Fruit fly (Drosophila melanogaster): ENCODE data around the gene CG42852.

DNA sequence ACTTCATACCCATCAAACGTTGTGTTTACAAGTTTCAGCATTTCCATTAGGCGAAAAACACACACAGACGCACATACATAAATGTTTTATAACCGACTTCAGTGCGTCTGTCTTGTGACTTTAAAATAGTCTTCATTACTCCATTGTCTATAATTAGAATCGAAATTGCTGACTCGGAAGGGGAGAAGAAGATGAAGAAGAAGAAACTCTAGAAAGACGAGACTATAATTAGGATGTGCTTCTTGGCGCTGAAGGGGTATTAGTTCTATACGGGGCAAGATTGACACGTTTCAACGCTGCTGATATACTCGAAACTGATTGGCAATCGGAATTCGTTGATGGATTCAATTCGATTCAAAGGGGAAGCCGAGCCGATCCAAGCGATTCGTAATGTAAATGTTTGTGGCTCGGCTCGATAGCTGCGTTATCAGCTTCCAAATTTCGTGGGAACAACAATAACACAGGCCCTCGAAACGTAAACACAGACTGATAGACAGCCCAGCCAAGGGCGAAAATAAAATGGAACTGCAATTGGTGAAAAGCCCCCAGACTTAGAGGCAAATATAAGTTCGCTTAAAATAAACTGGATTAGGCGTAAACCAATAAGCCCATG is 46.4 kb upstream of the CG42852 start:
- TF ChIP-seq Lpt (GFP tag; optimal IDR thresholded peaks at IDR 0.05) (no peak), Eip75B (GFP tag; optimal IDR thresholded peaks at IDR 0.05) (no peak), Gug (GFP tag; IDR thresholded peaks at IDR 0.05) (no peak), CG9139 (GFP tag; optimal IDR thresholded peaks at IDR 0.05) (no peak), CG3919 (GFP tag; optimal IDR thresholded peaks at IDR 0.05) (no peak), topi (GFP tag; optimal IDR thresholded peaks at IDR 0.05) (no peak), OdsH (GFP tag; optimal IDR thresholded peaks at IDR 0.05) (no peak), CG10631 (GFP tag; optimal IDR thresholded peaks at IDR 0.05) (no peak), fd85E (GFP tag; optimal IDR thresholded peaks at IDR 0.05) (no peak), CG15336 (GFP tag; IDR thresholded peaks at IDR 0.05) (no peak)
